Worm (Caenorhabditis elegans) whole organism, midembryonic: ENCODE data around the gene fbxa-94.

Experiments
- flt-1 ChIP-seq: fragments of 200-800 bp; sonication (Bioruptor generic); IDR thresholded peaks from 2 replicates; pipeline ENCODE4 v1.3.6; 2022; ENCODE audit warnings: missing genetic modification characterization, missing compliant biosample characterization
- ref-1 ChIP-seq: fragments of 200-800 bp; sonication (Bioruptor generic); conservative IDR thresholded peaks from 2 replicates; pipeline ENCODE4 v1.3.6; 2022; ENCODE audit warnings: missing genetic modification reagents, missing genetic modification characterization, missing compliant biosample characterization
- tab-1 ChIP-seq: fragments of 200-800 bp; sonication (Bioruptor generic); IDR thresholded peaks from 2 replicates; pipeline ENCODE4 v1.3.6; 2022; ENCODE audit warnings: missing genetic modification characterization, missing compliant biosample characterization
- ztf-23 ChIP-seq: fragments of 200-800 bp; sonication (Bioruptor generic); IDR thresholded peaks from 2 replicates; pipeline ENCODE4 v1.3.6; 2022; ENCODE audit warnings: missing genetic modification reagents, missing genetic modification characterization, missing compliant biosample characterization

DNA sequence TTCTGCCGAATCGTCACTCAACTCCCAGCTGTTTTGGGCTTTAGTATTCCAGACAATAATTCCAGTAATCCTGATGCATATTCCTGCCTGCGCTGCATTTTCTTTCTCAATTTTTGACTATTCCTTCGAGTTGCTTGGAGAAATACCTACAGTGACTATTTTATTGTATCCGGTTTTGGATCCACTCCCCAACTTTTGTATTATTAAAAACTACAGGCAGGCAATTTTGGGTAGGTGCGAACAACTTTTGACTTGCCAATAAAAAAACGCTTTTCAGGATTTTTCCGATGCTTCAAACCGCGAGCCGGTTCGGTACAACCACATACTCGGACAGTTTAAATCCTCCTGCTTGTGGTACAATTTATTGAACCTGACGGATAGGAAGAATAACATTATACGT lies 41.8 kb downstream of the fbxa-94 start:
- no peak for TF ChIP-seq flt-1 (GFP tag; lab: Robert Waterston, UW)
- TF ChIP-seq tab-1 (GFP tag; lab: Robert Waterston, UW): no peak
- no peak for TF ChIP-seq ztf-23
- TF ChIP-seq ref-1: no peak
